Fruit fly (Drosophila melanogaster) whole organism, embryonic: Measurements from ENCODE around the gene CG10467.

Source experiments
- Abd-B ChIP-seq: fragments of 200-800 bp; sonication (Bioruptor generic); optimal IDR thresholded peaks from 2 replicates; lab custom pipeline; 2018; ENCODE audit warnings: missing biosample characterization, mild to moderate bottlenecking, missing genetic modification characterization, moderate library complexity
- B-H1 ChIP-seq: fragments of 200-800 bp; sonication (Bioruptor generic); IDR thresholded peaks from 3 replicates; pipeline ENCODE4 v1.3.6; 2022; ENCODE audit warnings: missing biosample characterization, missing genetic modification characterization
- CG10321 ChIP-seq: fragments of 200-800 bp; sonication (Bioruptor generic); IDR thresholded peaks from 2 replicates; pipeline ENCODE4 v1.3.6; 2022; ENCODE audit warnings: missing biosample characterization, missing genetic modification characterization
- CG10654 ChIP-seq: fragments of 200-800 bp; sonication (Bioruptor generic); optimal IDR thresholded peaks from 2 replicates; lab custom pipeline; 2016; ENCODE audit warnings: missing biosample characterization, missing genetic modification characterization
- CG10979 ChIP-seq: fragments of 200-800 bp; sonication (Bioruptor generic); optimal IDR thresholded peaks from 2 replicates; lab custom pipeline; 2018; ENCODE audit warnings: missing biosample characterization, mild to moderate bottlenecking, missing genetic modification characterization, moderate library complexity
- CG11085 ChIP-seq: fragments of 200-800 bp; sonication (Bioruptor generic); IDR thresholded peaks from 2 replicates; pipeline ENCODE4 v1.3.6; 2022; ENCODE audit warnings: missing biosample characterization, missing genetic modification characterization
- CG12071 ChIP-seq: fragments of 200-800 bp; sonication (Bioruptor generic); optimal IDR thresholded peaks from 3 replicates; lab custom pipeline; 2018; ENCODE audit warnings: missing biosample characterization, mild to moderate bottlenecking, missing genetic modification characterization
- CG18476 ChIP-seq: fragments of 200-800 bp; sonication (Bioruptor generic); optimal IDR thresholded peaks from 2 replicates; lab custom pipeline; 2016; ENCODE audit warnings: missing biosample characterization, mild to moderate bottlenecking, missing genetic modification characterization
- CG18599 ChIP-seq: fragments of 200-800 bp; sonication (Bioruptor generic); optimal IDR thresholded peaks from 3 replicates; lab custom pipeline; 2017; ENCODE audit warnings: missing biosample characterization, missing genetic modification characterization, mild to moderate bottlenecking, moderate library complexity, missing genetic modification reagents
- CG18619 ChIP-seq: fragments of 200-800 bp; sonication (Bioruptor generic); optimal IDR thresholded peaks from 3 replicates; lab custom pipeline; 2017; ENCODE audit warnings: missing biosample characterization, mild to moderate bottlenecking, missing genetic modification characterization
- CG2875 ChIP-seq: fragments of 200-800 bp; sonication (Bioruptor generic); optimal IDR thresholded peaks from 2 replicates; lab custom pipeline; 2017; ENCODE audit warnings: missing biosample characterization, mild to moderate bottlenecking, missing genetic modification characterization, missing genetic modification reagents
- CG30431 ChIP-seq: fragments of 200-800 bp; sonication (Bioruptor generic); optimal IDR thresholded peaks from 2 replicates; lab custom pipeline; 2017; ENCODE audit warnings: missing biosample characterization, missing genetic modification characterization
- CG34376 ChIP-seq: fragments of 200-800 bp; sonication (Bioruptor generic); optimal IDR thresholded peaks from 2 replicates; lab custom pipeline; 2018; ENCODE audit warnings: missing biosample characterization, mild to moderate bottlenecking, missing genetic modification characterization
- CG7372 ChIP-seq: fragments of 200-800 bp; sonication (Bioruptor generic); IDR thresholded peaks from 2 replicates; pipeline ENCODE4 v1.3.6; 2022; ENCODE audit warnings: missing biosample characterization, missing genetic modification characterization
- CG9797 ChIP-seq: fragments of 200-800 bp; sonication (Bioruptor generic); optimal IDR thresholded peaks from 3 replicates; lab custom pipeline; 2018; ENCODE audit warnings: missing biosample characterization, mild to moderate bottlenecking, missing genetic modification characterization
- CG9876 ChIP-seq: fragments of 200-800 bp; sonication (Bioruptor generic); optimal IDR thresholded peaks from 2 replicates; lab custom pipeline; 2016; ENCODE audit warnings: missing biosample characterization, missing genetic modification characterization
- Dbx ChIP-seq: fragments of 200-800 bp; sonication (Bioruptor generic); IDR thresholded peaks from 3 replicates; pipeline ENCODE4 v1.3.6; 2022; ENCODE audit warnings: missing biosample characterization, missing genetic modification characterization
- Dip2 ChIP-seq: fragments of 200-800 bp; sonication (Bioruptor generic); IDR thresholded peaks from 2 replicates; pipeline ENCODE4 v1.3.6; 2022; ENCODE audit warnings: missing biosample characterization, missing genetic modification characterization
- E2f1 ChIP-seq: fragments of 200-800 bp; sonication (Bioruptor generic); IDR thresholded peaks from 2 replicates; pipeline ENCODE4 v1.3.6; 2022; ENCODE audit warnings: missing biosample characterization, missing genetic modification characterization
- HLH4C ChIP-seq: fragments of 200-800 bp; sonication (Bioruptor generic); IDR thresholded peaks from 3 replicates; pipeline ENCODE4 v1.3.6; 2022; ENCODE audit warnings: missing biosample characterization, missing genetic modification characterization; ENCODE audit not compliant: partially characterized antibody
- Hsf ChIP-seq: fragments of 200-800 bp; sonication (Bioruptor generic); optimal IDR thresholded peaks from 3 replicates; lab custom pipeline; 2016; ENCODE audit warnings: missing biosample characterization, missing genetic modification characterization
- MESR4 ChIP-seq: fragments of 200-800 bp; sonication (Bioruptor generic); optimal IDR thresholded peaks from 2 replicates; lab custom pipeline; 2018; ENCODE audit warnings: missing biosample characterization, mild to moderate bottlenecking, missing genetic modification characterization, moderate library complexity
- Pdp1 ChIP-seq, 2 experiments: fragments of 200-800 bp; sonication (Bioruptor generic); optimal IDR thresholded peaks; 3 replicates each; lab custom pipeline; 2016; ENCODE audit warnings: missing biosample characterization in 2 of 2, missing genetic modification characterization in 2 of 2, mild to moderate bottlenecking in 1 of 2, moderate library complexity in 1 of 2
- YL-1 ChIP-seq: fragments of 200-800 bp; sonication (Bioruptor generic); optimal IDR thresholded peaks from 3 replicates; lab custom pipeline; 2017; ENCODE audit warnings: missing biosample characterization, mild to moderate bottlenecking, missing genetic modification characterization
- corto ChIP-seq: fragments of 200-800 bp; sonication (Bioruptor generic); optimal IDR thresholded peaks from 2 replicates; lab custom pipeline; 2016; ENCODE audit warnings: missing biosample characterization, mild to moderate bottlenecking, missing genetic modification characterization, moderate library complexity
- en ChIP-seq: fragments of 200-800 bp; sonication (Bioruptor generic); optimal IDR thresholded peaks from 2 replicates; lab custom pipeline; 2016; ENCODE audit warnings: missing biosample characterization, missing genetic modification characterization
- exex ChIP-seq: fragments of 200-800 bp; sonication (Bioruptor generic); optimal IDR thresholded peaks from 4 replicates; lab custom pipeline; 2018; ENCODE audit warnings: missing biosample characterization, mild to moderate bottlenecking, missing genetic modification characterization, moderate library complexity
- gcm2 ChIP-seq: fragments of 200-800 bp; sonication (Bioruptor generic); optimal IDR thresholded peaks from 2 replicates; lab custom pipeline; 2016; ENCODE audit warnings: missing biosample characterization, missing genetic modification characterization
- grn ChIP-seq: fragments of 200-800 bp; sonication (Bioruptor generic); optimal IDR thresholded peaks from 3 replicates; lab custom pipeline; 2017; ENCODE audit warnings: missing biosample characterization, missing genetic modification characterization
- her ChIP-seq: fragments of 200-800 bp; sonication (Bioruptor generic); optimal IDR thresholded peaks from 2 replicates; lab custom pipeline; 2016; ENCODE audit warnings: missing biosample characterization, missing genetic modification characterization
- kay ChIP-seq: fragments of 200-800 bp; sonication (Bioruptor generic); optimal IDR thresholded peaks from 2 replicates; lab custom pipeline; 2016; ENCODE audit warnings: missing biosample characterization, missing genetic modification characterization
- klu ChIP-seq: fragments of 200-800 bp; sonication (Bioruptor generic); IDR thresholded peaks from 2 replicates; pipeline ENCODE4 v1.3.6; 2022; ENCODE audit warnings: missing biosample characterization, missing genetic modification characterization
- lola ChIP-seq, 3 experiments: fragments of >200 bp in 2 of 3; fragments of 200-800 bp in 1 of 3; sonication (Bioruptor generic) in 1 of 3; optimal IDR thresholded peaks; 2 replicates each; lab custom pipeline; 2017 to 2019; ENCODE audit warnings: missing biosample characterization in 3 of 3, missing genetic modification characterization in 3 of 3, mild to moderate bottlenecking in 1 of 3, moderate library complexity in 1 of 3
- mirr ChIP-seq: fragments of 200-800 bp; sonication (Bioruptor generic); optimal IDR thresholded peaks from 3 replicates; lab custom pipeline; 2018; ENCODE audit warnings: missing biosample characterization, mild to moderate bottlenecking, missing genetic modification characterization
- pb ChIP-seq: fragments of 200-800 bp; sonication (Bioruptor generic); optimal IDR thresholded peaks from 3 replicates; lab custom pipeline; 2016; ENCODE audit warnings: missing biosample characterization, missing genetic modification characterization
- ro ChIP-seq: fragments of 200-800 bp; sonication (Bioruptor generic); IDR thresholded peaks from 2 replicates; pipeline ENCODE4 v1.3.6; 2022; ENCODE audit warnings: missing biosample characterization, missing genetic modification characterization
- sd ChIP-seq: fragments of 200-800 bp; sonication (Bioruptor generic); optimal IDR thresholded peaks from 3 replicates; lab custom pipeline; 2018; ENCODE audit warnings: missing biosample characterization, mild to moderate bottlenecking, missing genetic modification characterization, moderate library complexity
- sug ChIP-seq: fragments of 200-800 bp; optimal IDR thresholded peaks from 2 replicates; lab custom pipeline; 2019; ENCODE audit warnings: missing biosample characterization, mild to moderate bottlenecking, missing genetic modification characterization, moderate library complexity
- zen2 ChIP-seq: fragments of 200-800 bp; sonication (Bioruptor generic); IDR thresholded peaks from 3 replicates; pipeline ENCODE4 v1.3.6; 2022; ENCODE audit warnings: missing biosample characterization, missing genetic modification characterization; ENCODE audit not compliant: partially characterized antibody

Gene CG10467

dm6 chr3L:6062860-6063607 lies 31.5 kb downstream of the CG10467 start, which contains the start of gene CG10472:
Gene CG10472, minus strand, starts transcription at chr3L:6062910.
- TF ChIP-seq lola (GFP tag; optimal IDR thresholded peaks at IDR 0.05; lab: Kevin White, UChicago) = no peak
- peak; percentile 66 for TF ChIP-seq sug (tag; lab: Kevin White, UChicago)
- TF ChIP-seq Dip2 (GFP tag; lab: Robert Waterston, UW) = no peak
- TF ChIP-seq Hsf (GFP tag; lab: Kevin White, UChicago) = no peak
- TF ChIP-seq E2f1 (GFP tag; lab: Robert Waterston, UW) = no peak
- peak in 1 of 2 experiments; percentile 85 for TF ChIP-seq Pdp1 (GFP tag; optimal IDR thresholded peaks at IDR 0.05; lab: Kevin White, UChicago)
- TF ChIP-seq pb (GFP tag; lab: Kevin White, UChicago) = no peak
- TF ChIP-seq CG10654 (GFP tag; lab: Kevin White, UChicago) = no peak
- no peak for TF ChIP-seq Abd-B (GFP tag; lab: Kevin White, UChicago)
- TF ChIP-seq CG10979 (tag; lab: Kevin White, UChicago) = no peak
- TF ChIP-seq CG18599 (GFP tag; lab: Kevin White, UChicago) = peak; percentile 7
- TF ChIP-seq Dbx (GFP tag; lab: Robert Waterston, UW) = no peak
- TF ChIP-seq B-H1 = no peak
- peak; percentile 2 for TF ChIP-seq mirr (GFP tag; lab: Kevin White, UChicago)
- TF ChIP-seq CG9876 (GFP tag; lab: Kevin White, UChicago) = no peak
- peak; percentile 65 for TF ChIP-seq grn
- TF ChIP-seq kay = no peak
- TF ChIP-seq zen2 (GFP tag; lab: Robert Waterston, UW) = no peak
- TF ChIP-seq MESR4 (GFP tag; lab: Kevin White, UChicago) = no peak
- TF ChIP-seq CG30431 (GFP tag; lab: Kevin White, UChicago) = no peak
- TF ChIP-seq HLH4C = no peak
- peak; percentile 98 for TF ChIP-seq exex (tag; lab: Kevin White, UChicago)
- no peak for TF ChIP-seq CG10321 (GFP tag; lab: Robert Waterston, UW)
- no peak for TF ChIP-seq her (GFP tag; lab: Kevin White, UChicago)
- no peak for TF ChIP-seq CG9797 (GFP tag; lab: Kevin White, UChicago)
- no peak for TF ChIP-seq CG2875
- no peak for TF ChIP-seq CG18476 (GFP tag; lab: Kevin White, UChicago)
- no peak for TF ChIP-seq CG11085 (GFP tag; lab: Robert Waterston, UW)
- no peak for TF ChIP-seq ro (GFP tag; lab: Robert Waterston, UW)
- TF ChIP-seq gcm2 = no peak
- TF ChIP-seq CG34376 = peak; percentile 27
- TF ChIP-seq CG7372 (GFP tag; lab: Robert Waterston, UW) = no peak
- TF ChIP-seq klu = no peak
- TF ChIP-seq corto = no peak
- TF ChIP-seq sd (tag; lab: Kevin White, UChicago) = peak; percentile 75
- no peak for TF ChIP-seq en (GFP tag; lab: Kevin White, UChicago)
- TF ChIP-seq YL-1 (GFP tag; lab: Kevin White, UChicago) = no peak
- TF ChIP-seq CG12071 (GFP tag; lab: Kevin White, UChicago) = no peak
- no peak for TF ChIP-seq CG18619 (GFP tag; lab: Kevin White, UChicago)
- TF ChIP-seq, all 482 proteins: peak for 8
